Worm (Caenorhabditis elegans): Measurements from ENCODE around the gene sco-1.

- TF ChIP-seq snpc-4 (tag; optimal IDR thresholded peaks at IDR 0.05), result no peak
- no peak for TF ChIP-seq crh-2 (tag; optimal IDR thresholded peaks at IDR 0.05)
- TF ChIP-seq elt-1 (tag; optimal IDR thresholded peaks at IDR 0.05), result peak; percentile 17
- no peak for TF ChIP-seq nhr-12 (tag; optimal IDR thresholded peaks at IDR 0.05)
- no peak for TF ChIP-seq ama-1 (optimal IDR thresholded peaks at IDR 0.05)
- no peak for TF ChIP-seq aly-2 (tag; optimal IDR thresholded peaks at IDR 0.05)
- no peak for TF ChIP-seq mdl-1 (tag; optimal IDR thresholded peaks at IDR 0.05)
- no peak for TF ChIP-seq blmp-1 (tag; optimal IDR thresholded peaks at IDR 0.05; ENCODE audit: insufficient read depth)
- no peak for TF ChIP-seq nhr-237 (tag; optimal IDR thresholded peaks at IDR 0.05)
- no peak for TF ChIP-seq zag-1 (tag; optimal IDR thresholded peaks at IDR 0.05)
- TF ChIP-seq ztf-11 (tag; optimal IDR thresholded peaks at IDR 0.05), result no peak
- no peak for TF ChIP-seq lsy-2 (tag; optimal IDR thresholded peaks at IDR 0.05)
- no peak for TF ChIP-seq dmd-4 (tag; optimal IDR thresholded peaks at IDR 0.05)
Observed at ce11 chrII:4294189-4294588, 5.3 kb upstream of the sco-1 start.

Measured in whole organism, L2 larva.